Worm (Caenorhabditis elegans) whole organism, mixed stage, embryonic: Measurements from ENCODE around the gene F38E1.3.

Experiments used
- ces-1 ChIP-seq: fragments of 150-350 bp; optimal IDR thresholded peaks from 2 replicates; lab custom pipeline; 2014; ENCODE audit warnings: missing biosample characterization, missing genetic modification reagents, missing genetic modification characterization
- elt-1 ChIP-seq: sonication (generic microtip); optimal IDR thresholded peaks from 2 replicates; lab custom pipeline; 2017; ENCODE audit warnings: missing genetic modification characterization, mild to moderate bottlenecking, missing compliant biosample characterization, antibody characterized with exemption, moderate library complexity, borderline replicate concordance; ENCODE audit not compliant: insufficient read depth
- elt-3 ChIP-seq: fragments of 150-350 bp; optimal IDR thresholded peaks from 2 replicates; lab custom pipeline; 2014; ENCODE audit warnings: missing biosample characterization, missing genetic modification characterization
- lin-13 ChIP-seq: fragments of 150-350 bp; optimal IDR thresholded peaks from 2 replicates; lab custom pipeline; 2014; ENCODE audit warnings: missing biosample characterization, missing genetic modification characterization
- nhr-76 ChIP-seq: sonication (generic microtip); optimal IDR thresholded peaks from 2 replicates; lab custom pipeline; 2017; ENCODE audit warnings: missing biosample characterization, missing genetic modification characterization
- snpc-4 ChIP-seq: fragments of 150-350 bp; optimal IDR thresholded peaks from 2 replicates; lab custom pipeline; 2014; ENCODE audit warnings: missing biosample characterization, missing genetic modification characterization

ce11 chrV:8426210-8426609, 50.3 kb downstream of the F38E1.3 start:
- TF ChIP-seq lin-13 (tag; lab: Kevin White, UChicago), result no peak
- peak; percentile 56 for TF ChIP-seq ces-1 (GFP tag; lab: Kevin White, UChicago)
- TF ChIP-seq snpc-4, result no peak
- no peak for TF ChIP-seq elt-3
- TF ChIP-seq nhr-76 (tag; lab: Kevin White, UChicago), result no peak
- TF ChIP-seq elt-1, result no peak
